Fruit fly (Drosophila melanogaster) whole organism, embryonic: ENCODE measurements around the gene alpha-Est9.
A peak's percentile ranks its signal among the peaks of the same experiment; 100 is the strongest.

Experiments used
- CG32532 ChIP-seq: fragments of 200-800 bp; sonication (Bioruptor generic); IDR thresholded peaks from 2 replicates; pipeline ENCODE4 v1.3.6; 2022; ENCODE audit warnings: missing biosample characterization, missing genetic modification characterization
- CG4360 ChIP-seq: fragments of 200-800 bp; sonication (Bioruptor generic); IDR thresholded peaks from 2 replicates; pipeline ENCODE4 v1.3.6; 2022; ENCODE audit warnings: missing biosample characterization, missing genetic modification characterization
- Fer3 ChIP-seq: fragments of 200-800 bp; sonication (Bioruptor generic); optimal IDR thresholded peaks from 2 replicates; lab custom pipeline; 2018; ENCODE audit warnings: missing biosample characterization, mild to moderate bottlenecking, missing genetic modification characterization, moderate library complexity
- lbe ChIP-seq: fragments of 200-800 bp; sonication (Bioruptor generic); optimal IDR thresholded peaks from 2 replicates; lab custom pipeline; 2016; ENCODE audit warnings: missing biosample characterization, mild to moderate bottlenecking, missing genetic modification characterization

DNA sequence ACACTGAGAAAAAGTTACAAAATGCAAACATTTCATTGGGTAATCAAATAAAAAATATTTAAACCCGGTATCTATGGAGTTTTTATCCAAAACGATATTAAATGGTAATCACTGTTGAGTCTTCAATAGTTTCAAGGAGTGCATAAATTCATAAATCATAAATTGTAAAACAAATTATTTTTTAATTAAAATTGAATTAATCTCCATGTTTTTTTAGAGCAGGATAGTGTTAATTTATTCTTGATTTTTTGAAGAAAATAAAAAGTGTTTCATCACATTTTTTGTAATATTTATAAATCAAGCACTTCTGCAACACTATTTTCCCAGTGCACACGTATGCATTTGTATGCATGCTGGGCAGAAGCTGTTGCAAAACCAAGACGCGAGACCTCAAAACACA lies 14.0 kb downstream of the alpha-Est9 start:
- TF ChIP-seq Fer3 (tag; lab: Kevin White, UChicago) (peak; percentile 24), CG32532 (GFP tag; lab: Robert Waterston, UW) (no peak), CG4360 (GFP tag; lab: Robert Waterston, UW) (no peak), lbe (no peak)
